Worm (Caenorhabditis elegans) whole organism, L2 larva: ENCODE results near the gene F27E5.7.

Experiments used
- C34F6.9 ChIP-seq: fragments of 150-350 bp; optimal IDR thresholded peaks from 2 replicates; lab custom pipeline; 2014; ENCODE audit warnings: missing biosample characterization, missing genetic modification characterization
- alr-1 ChIP-seq: fragments of 150-350 bp; optimal IDR thresholded peaks from 2 replicates; lab custom pipeline; 2014; ENCODE audit warnings: missing biosample characterization, missing genetic modification characterization
- nhr-12 ChIP-seq: fragments of 150-350 bp; optimal IDR thresholded peaks from 2 replicates; lab custom pipeline; 2014; ENCODE audit warnings: missing biosample characterization, missing genetic modification characterization
- nhr-237 ChIP-seq: fragments of 150-350 bp; optimal IDR thresholded peaks from 2 replicates; lab custom pipeline; 2014; ENCODE audit warnings: missing biosample characterization, missing genetic modification characterization
- snpc-4 ChIP-seq: fragments of 150-350 bp; optimal IDR thresholded peaks from 2 replicates; lab custom pipeline; 2014; ENCODE audit warnings: missing biosample characterization, missing genetic modification characterization
- ztf-4 ChIP-seq: fragments of 150-350 bp; optimal IDR thresholded peaks from 2 replicates; lab custom pipeline; 2014; ENCODE audit warnings: missing biosample characterization, missing genetic modification characterization

DNA sequence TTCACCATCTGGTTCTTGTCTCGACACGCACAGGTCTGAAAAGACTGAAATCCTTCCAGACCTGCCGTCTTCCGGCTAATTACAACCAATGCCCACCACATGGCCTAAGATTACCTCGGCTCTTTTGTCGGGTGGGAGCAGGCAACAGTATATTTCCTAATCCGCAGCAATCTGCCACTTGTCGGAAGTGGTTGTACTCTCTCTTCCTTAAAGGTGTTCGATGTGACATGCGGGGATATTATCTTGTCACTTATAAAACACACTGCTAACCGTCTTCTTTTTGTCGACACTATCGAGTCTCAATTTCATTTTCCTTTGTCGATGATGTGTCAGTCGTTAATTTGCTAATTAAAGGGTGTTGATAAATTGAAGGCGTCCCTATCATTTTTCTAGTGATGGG lies 21.5 kb downstream of the F27E5.7 start, which contains the start of gene F27E5.3:
- TF ChIP-seq ztf-4: no peak
- TF ChIP-seq alr-1: no peak
- no peak for TF ChIP-seq C34F6.9 (tag; lab: Kevin White, UChicago)
- no peak for TF ChIP-seq nhr-12 (tag; lab: Kevin White, UChicago)
- no peak for TF ChIP-seq nhr-237 (tag; lab: Kevin White, UChicago)
- TF ChIP-seq snpc-4: no peak
